Fruit fly (Drosophila melanogaster) whole organism, wandering third instar larva: Measurements from ENCODE around the gene robl62A.

Source experiments
- Abd-B ChIP-seq: fragments of >200 bp; optimal IDR thresholded peaks from 2 replicates; lab custom pipeline; 2017; ENCODE audit warnings: missing biosample characterization, missing genetic modification characterization
- CG32264 ChIP-seq: fragments of 200-800 bp; sonication (Bioruptor generic); optimal IDR thresholded peaks from 2 replicates; lab custom pipeline; 2016; ENCODE audit warnings: missing biosample characterization, missing genetic modification characterization
- CG9705 ChIP-seq: fragments of 200-800 bp; sonication (Bioruptor generic); optimal IDR thresholded peaks from 2 replicates; lab custom pipeline; 2018; ENCODE audit warnings: missing biosample characterization, mild to moderate bottlenecking, missing genetic modification characterization
- CrebA ChIP-seq: fragments of 200-800 bp; sonication (Bioruptor generic); optimal IDR thresholded peaks from 2 replicates; lab custom pipeline; 2016; ENCODE audit warnings: missing biosample characterization, mild to moderate bottlenecking, missing genetic modification characterization, borderline replicate concordance
- Dfd ChIP-seq: fragments of >200 bp; optimal IDR thresholded peaks from 2 replicates; lab custom pipeline; 2017; ENCODE audit warnings: missing biosample characterization, missing genetic modification characterization
- Dif ChIP-seq: fragments of 200-275, 200-300 bp; sonication (Bioruptor generic); optimal IDR thresholded peaks from 2 replicates; lab custom pipeline; 2018; ENCODE audit warnings: missing biosample characterization, missing genetic modification characterization; ENCODE audit not compliant: partially characterized antibody
- GATAd ChIP-seq: sonication (Bioruptor generic); optimal IDR thresholded peaks from 2 replicates; lab custom pipeline; 2016; ENCODE audit warnings: missing biosample characterization, missing genetic modification characterization
- HLH106 ChIP-seq: fragments of 200-800 bp; optimal IDR thresholded peaks from 3 replicates; lab custom pipeline; 2019; ENCODE audit warnings: missing biosample characterization, mild to moderate bottlenecking, missing genetic modification characterization, moderate library complexity
- Hnf4 ChIP-seq: fragments of 200-800 bp; sonication (Bioruptor generic); optimal IDR thresholded peaks from 2 replicates; lab custom pipeline; 2016; ENCODE audit warnings: missing biosample characterization, mild to moderate bottlenecking, missing genetic modification characterization
- Hr78 ChIP-seq: fragments of >200 bp; optimal IDR thresholded peaks from 2 replicates; lab custom pipeline; 2017; ENCODE audit warnings: missing biosample characterization, missing genetic modification characterization
- Hr83 ChIP-seq: fragments of 200-300 bp; sonication (Bioruptor generic); optimal IDR thresholded peaks from 2 replicates; lab custom pipeline; 2016; ENCODE audit warnings: missing biosample characterization, mild to moderate bottlenecking, missing genetic modification characterization, moderate library complexity; ENCODE audit not compliant: poor library complexity, severe bottlenecking
- Jra ChIP-seq: sonication (Bioruptor generic); optimal IDR thresholded peaks from 2 replicates; lab custom pipeline; 2016; ENCODE audit warnings: missing biosample characterization, missing genetic modification characterization
- Mio ChIP-seq: sonication (Bioruptor generic); optimal IDR thresholded peaks from 2 replicates; lab custom pipeline; 2016; ENCODE audit warnings: missing biosample characterization, missing genetic modification characterization
- Myc ChIP-seq: fragments of >200 bp; optimal IDR thresholded peaks from 2 replicates; lab custom pipeline; 2017
- N ChIP-seq: fragments of >200 bp; optimal IDR thresholded peaks from 2 replicates; lab custom pipeline; 2018; ENCODE audit warnings: missing biosample characterization, missing external identifiers, missing genetic modification characterization
- OdsH ChIP-seq: fragments of 200-800 bp; sonication (Bioruptor generic); optimal IDR thresholded peaks from 2 replicates; lab custom pipeline; 2016; ENCODE audit warnings: missing biosample characterization, mild to moderate bottlenecking, missing genetic modification characterization
- Rel ChIP-seq, 2 experiments: fragments of 200-800 bp; sonication (Bioruptor generic) in 1 of 2; optimal IDR thresholded peaks; 2 replicates in 1 of 2; 3 replicates in 1 of 2; lab custom pipeline; 2016 to 2019; ENCODE audit warnings: mild to moderate bottlenecking in 2 of 2, missing biosample characterization in 2 of 2, missing genetic modification characterization in 2 of 2, moderate library complexity in 1 of 2
- Sp1 ChIP-seq: fragments of 200-800 bp; sonication (Bioruptor generic); optimal IDR thresholded peaks from 3 replicates; lab custom pipeline; 2019; ENCODE audit warnings: missing biosample characterization, mild to moderate bottlenecking, missing genetic modification characterization, moderate library complexity
- Vsx2 ChIP-seq: fragments of 200-300, 225-300 bp; sonication (Bioruptor generic); optimal IDR thresholded peaks from 2 replicates; lab custom pipeline; 2018; ENCODE audit warnings: missing biosample characterization, missing genetic modification characterization; ENCODE audit not compliant: partially characterized antibody
- br ChIP-seq: fragments of 200-800 bp; sonication (Bioruptor generic); optimal IDR thresholded peaks from 2 replicates; lab custom pipeline; 2016; ENCODE audit warnings: missing biosample characterization, missing genetic modification characterization
- brk ChIP-seq: fragments of 200-800 bp; sonication (Bioruptor generic); optimal IDR thresholded peaks from 2 replicates; lab custom pipeline; 2016; ENCODE audit warnings: missing biosample characterization, mild to moderate bottlenecking, missing genetic modification characterization
- dl ChIP-seq, 2 experiments: fragments of 175-275, 200-275 bp in 1 of 2; fragments of 200-275 bp in 1 of 2; sonication (Bioruptor generic); optimal IDR thresholded peaks; lab custom pipeline; 2018; ENCODE audit warnings: mild to moderate bottlenecking in 2 of 2, missing biosample characterization in 2 of 2, missing genetic modification characterization in 2 of 2, moderate library complexity in 2 of 2; ENCODE audit not compliant: partially characterized antibody in 2 of 2, insufficient read depth in 1 of 2
- dmrt93B ChIP-seq: fragments of 200-800 bp; sonication (Bioruptor generic); optimal IDR thresholded peaks from 2 replicates; lab custom pipeline; 2018; ENCODE audit warnings: missing biosample characterization, mild to moderate bottlenecking, missing genetic modification characterization
- dsf ChIP-seq: sonication (Bioruptor generic); optimal IDR thresholded peaks from 2 replicates; lab custom pipeline; 2016; ENCODE audit warnings: missing biosample characterization, missing genetic modification characterization, borderline replicate concordance
- ey ChIP-seq: fragments of 200-800 bp; sonication (Bioruptor generic); optimal IDR thresholded peaks from 2 replicates; lab custom pipeline; 2016; ENCODE audit warnings: missing biosample characterization, missing genetic modification characterization
- foxo ChIP-seq, 2 experiments: fragments of 200-800 bp; sonication (Bioruptor generic); optimal IDR thresholded peaks; 2 replicates in 1 of 2; 3 replicates in 1 of 2; lab custom pipeline; 2016 to 2017; ENCODE audit warnings: missing biosample characterization in 2 of 2, missing genetic modification characterization in 2 of 2
- fru ChIP-seq: fragments of 200-800 bp; sonication (Bioruptor generic); optimal IDR thresholded peaks from 3 replicates; lab custom pipeline; 2016; ENCODE audit warnings: missing biosample characterization, mild to moderate bottlenecking, missing genetic modification characterization
- h ChIP-seq: fragments of 200-800 bp; sonication (Bioruptor generic); optimal IDR thresholded peaks from 3 replicates; lab custom pipeline; 2016; ENCODE audit warnings: missing biosample characterization, mild to moderate bottlenecking, missing genetic modification characterization
- jim ChIP-seq: fragments of 175-275, 200-325 bp; sonication (Bioruptor generic); optimal IDR thresholded peaks from 2 replicates; lab custom pipeline; 2016; ENCODE audit warnings: missing biosample characterization, mild to moderate bottlenecking, missing genetic modification characterization
- lola ChIP-seq: fragments of >200 bp; optimal IDR thresholded peaks from 2 replicates; lab custom pipeline; 2017; ENCODE audit warnings: missing biosample characterization, missing genetic modification characterization
- pan ChIP-seq: fragments of >200 bp; optimal IDR thresholded peaks from 2 replicates; lab custom pipeline; 2017
- psq ChIP-seq: fragments of 200-800 bp; sonication (Bioruptor generic); optimal IDR thresholded peaks from 3 replicates; lab custom pipeline; 2017; ENCODE audit warnings: missing biosample characterization, mild to moderate bottlenecking, missing genetic modification characterization, moderate library complexity
- rgr ChIP-seq: fragments of 200-800 bp; sonication (Bioruptor generic); optimal IDR thresholded peaks from 3 replicates; lab custom pipeline; 2016; ENCODE audit warnings: missing biosample characterization, mild to moderate bottlenecking, missing genetic modification characterization
- sage ChIP-seq: fragments of 200-800 bp; sonication (Bioruptor generic); optimal IDR thresholded peaks from 2 replicates; lab custom pipeline; 2016; ENCODE audit warnings: missing biosample characterization, mild to moderate bottlenecking, missing genetic modification characterization
- sv ChIP-seq: fragments of 200-800 bp; sonication (Bioruptor generic); optimal IDR thresholded peaks from 3 replicates; lab custom pipeline; 2016; ENCODE audit warnings: missing biosample characterization, missing genetic modification characterization
- tai ChIP-seq: sonication (Bioruptor generic); optimal IDR thresholded peaks from 2 replicates; lab custom pipeline; 2016; ENCODE audit warnings: missing biosample characterization, missing genetic modification characterization
- usp ChIP-seq: fragments of >200 bp; optimal IDR thresholded peaks from 2 replicates; lab custom pipeline; 2017; ENCODE audit warnings: missing biosample characterization, missing genetic modification characterization
- woc ChIP-seq: sonication (Bioruptor generic); optimal IDR thresholded peaks from 2 replicates; lab custom pipeline; 2016; ENCODE audit warnings: missing biosample characterization, mild to moderate bottlenecking, missing genetic modification characterization

The robl62A gene

DNA sequence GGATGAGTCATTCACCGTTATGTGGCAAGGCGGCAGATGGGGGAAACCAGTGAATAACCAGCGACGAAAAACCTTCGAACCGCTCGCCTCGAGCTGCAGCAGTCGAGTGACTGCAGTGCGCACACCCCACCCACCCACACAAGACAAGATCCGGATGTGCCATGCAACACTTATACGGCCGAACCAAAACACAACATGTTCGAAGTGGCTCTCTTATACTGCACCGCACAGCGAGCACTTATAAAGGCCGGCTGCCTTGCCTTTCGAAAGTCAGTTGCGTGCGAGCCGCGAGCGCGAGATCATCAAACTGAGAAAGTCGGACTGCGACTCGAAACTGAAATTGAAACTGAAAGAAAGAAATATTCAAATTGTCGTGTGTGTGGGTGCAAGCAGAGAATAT is 13.9 kb upstream of the robl62A start, which contains the start of gene rho:
Gene rho, plus strand, starts transcription at position 265 of the 400 bp plus-strand sequence.
- TF ChIP-seq Jra (no peak), h (no peak), Sp1 (peak; percentile 30), HLH106 (peak; percentile 6), Dif (peak; percentile 70), Abd-B (GFP tag; lab: Kevin White, UChicago) (no peak), CrebA (GFP tag; lab: Kevin White, UChicago) (peak; percentile 23), pan (lab: Kevin White, UChicago) (no peak), Hr78 (GFP tag; lab: Kevin White, UChicago) (no peak), br (GFP tag; lab: Kevin White, UChicago) (peak; percentile 5), Vsx2 (GFP tag; lab: Kevin White, UChicago) (peak; percentile 8), Mio (GFP tag; lab: Kevin White, UChicago) (no peak), dsf (GFP tag; lab: Kevin White, UChicago) (no peak), sv (no peak), Hnf4 (GFP tag; lab: Kevin White, UChicago) (peak; percentile 18), CG32264 (GFP tag; lab: Kevin White, UChicago) (no peak), foxo (GFP tag; optimal IDR thresholded peaks at IDR 0.05; lab: Kevin White, UChicago) (peak in 1 of 2 experiments; percentile 17), Rel (GFP tag; optimal IDR thresholded peaks at IDR 0.05; lab: Kevin White, UChicago) (no peak), Rel (tag; optimal IDR thresholded peaks at IDR 0.05; lab: Kevin White, UChicago) (peak; percentile 29), psq (GFP tag; lab: Kevin White, UChicago) (no peak), brk (no peak), N (no peak), woc (GFP tag; lab: Kevin White, UChicago) (no peak), Myc (lab: Kevin White, UChicago) (no peak), CG9705 (GFP tag; lab: Kevin White, UChicago) (no peak), sage (no peak), tai (GFP tag; lab: Kevin White, UChicago) (no peak), Hr83 (GFP tag; lab: Kevin White, UChicago) (no peak), GATAd (no peak), fru (GFP tag; lab: Kevin White, UChicago) (peak; percentile 3), dl (GFP tag; optimal IDR thresholded peaks at IDR 0.05; lab: Kevin White, UChicago; ENCODE audit: insufficient read depth in 1 of 2, partially characterized antibody in 2 of 2) (no peak), lola (GFP tag; lab: Kevin White, UChicago) (no peak), dmrt93B (GFP tag; lab: Kevin White, UChicago) (no peak), OdsH (GFP tag; lab: Kevin White, UChicago) (no peak), ey (GFP tag; lab: Kevin White, UChicago) (no peak), usp (GFP tag; lab: Kevin White, UChicago) (no peak), rgr (GFP tag; lab: Kevin White, UChicago) (peak; percentile 39), jim (GFP tag; lab: Kevin White, UChicago) (peak; percentile 57), Dfd (GFP tag; lab: Kevin White, UChicago) (no peak)

dm6 chr3L:1464465-1464864 is 13.0 kb upstream of the robl62A start:
- peak; percentile 20 for TF ChIP-seq ey (GFP tag; lab: Kevin White, UChicago)
- TF ChIP-seq br (GFP tag; lab: Kevin White, UChicago): peak; percentile 1
- TF ChIP-seq foxo (GFP tag; optimal IDR thresholded peaks at IDR 0.05; lab: Kevin White, UChicago): peak in 1 of 2 experiments; percentile 45
- TF ChIP-seq jim (GFP tag; lab: Kevin White, UChicago): peak; percentile 33
- peak; percentile 11 for TF ChIP-seq h
- peak; percentile 42 for TF ChIP-seq rgr (GFP tag; lab: Kevin White, UChicago)
- TF ChIP-seq psq (GFP tag; lab: Kevin White, UChicago): peak; percentile 17
- TF ChIP-seq usp (GFP tag; lab: Kevin White, UChicago): no peak
- no peak for TF ChIP-seq Sp1
- TF ChIP-seq Hnf4 (GFP tag; lab: Kevin White, UChicago): peak; percentile 10
- peak; percentile 10 for TF ChIP-seq OdsH (GFP tag; lab: Kevin White, UChicago)
